Worm (Caenorhabditis elegans) whole organism, midembryonic: ENCODE data around the gene daf-14.

Experiments
- T22C8.4 ChIP-seq: fragments of 200-800 bp; sonication (Bioruptor generic); IDR thresholded peaks from 2 replicates; pipeline ENCODE4 v1.3.6; 2022; ENCODE audit warnings: missing genetic modification characterization, missing compliant biosample characterization
- ztf-23 ChIP-seq: fragments of 200-800 bp; sonication (Bioruptor generic); IDR thresholded peaks from 2 replicates; pipeline ENCODE4 v1.3.6; 2022; ENCODE audit warnings: missing genetic modification reagents, missing genetic modification characterization, missing compliant biosample characterization

DNA sequence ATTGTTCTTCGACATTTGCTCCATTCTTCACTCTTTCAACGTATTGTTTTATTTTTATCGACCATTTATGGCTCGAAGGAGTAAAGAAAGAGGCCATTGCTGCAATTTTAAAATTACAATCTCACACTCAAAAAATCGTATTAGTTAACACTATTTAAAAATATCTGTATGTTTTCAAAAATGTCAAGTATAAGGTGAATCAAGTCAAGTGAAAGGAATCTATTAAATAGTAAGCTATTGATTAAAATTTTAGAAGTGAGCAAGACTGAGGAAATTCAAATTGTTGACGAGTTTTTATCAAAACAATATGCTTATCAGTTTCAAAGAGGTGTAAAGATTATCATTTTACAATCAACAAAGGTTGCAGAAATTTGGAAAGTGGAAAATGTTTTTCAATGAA, 18.0 kb upstream of the daf-14 start, which contains the start of gene F01G10.4:
- no peak for TF ChIP-seq ztf-23 (GFP tag; lab: Robert Waterston, UW)
- TF ChIP-seq T22C8.4 (GFP tag; lab: Robert Waterston, UW) = no peak
